Fruit fly (Drosophila melanogaster): ENCODE results near the gene Pkc98E.

The Pkc98E gene

dm6 chr3R:29040526-29041195, 1.7 kb downstream of the Pkc98E start (continued):
- no peak for TF ChIP-seq eyg (GFP tag; optimal IDR thresholded peaks at IDR 0.05)
- TF ChIP-seq wor (GFP tag; IDR thresholded peaks at IDR 0.05) = 0 out of 2 replicates have a peak, but pooled peaks have one; percentile 21
- no peak for TF ChIP-seq ro (GFP tag; IDR thresholded peaks at IDR 0.05)
- peak; percentile 74 for TF ChIP-seq tio (GFP tag; optimal IDR thresholded peaks at IDR 0.05)
- TF ChIP-seq jumu (GFP tag; optimal IDR thresholded peaks at IDR 0.05) = no peak
- TF ChIP-seq sc (optimal IDR thresholded peaks at IDR 0.05) = no peak
- peak; percentile 54 for TF ChIP-seq sc (GFP tag; optimal IDR thresholded peaks at IDR 0.05)
- TF ChIP-seq emc (GFP tag; optimal IDR thresholded peaks at IDR 0.05) = no peak
- no peak for TF ChIP-seq danr (GFP tag; IDR thresholded peaks at IDR 0.05)
- TF ChIP-seq prd (optimal IDR thresholded peaks at IDR 0.05) = no peak
- TF ChIP-seq prd (GFP tag; IDR thresholded peaks at IDR 0.05) = peak; percentile 42; the same call in 1 of the 3 replicates
- TF ChIP-seq dmrt99B (tag; optimal IDR thresholded peaks at IDR 0.05) = no peak
- peak; percentile 20 for TF ChIP-seq Chrac-16 (GFP tag; optimal IDR thresholded peaks at IDR 0.05)
- no peak for TF ChIP-seq Deaf1 (tag; optimal IDR thresholded peaks at IDR 0.05)
- TF ChIP-seq luna (GFP tag; optimal IDR thresholded peaks at IDR 0.05) = no peak
- no peak for TF ChIP-seq CG30020 (tag; optimal IDR thresholded peaks at IDR 0.05)
- no peak for TF ChIP-seq insv (GFP tag; optimal IDR thresholded peaks at IDR 0.05)
- TF ChIP-seq Stat92E (GFP tag; optimal IDR thresholded peaks at IDR 0.05) = no peak
- TF ChIP-seq Fer1 (GFP tag; optimal IDR thresholded peaks at IDR 0.05) = peak; percentile 76
- TF ChIP-seq CG14014 (GFP tag; IDR thresholded peaks at IDR 0.05) = peak; percentile 28; the same call in 1 of the 2 replicates
- TF ChIP-seq Lpt (GFP tag; optimal IDR thresholded peaks at IDR 0.05) = no peak
- TF ChIP-seq schlank (tag; optimal IDR thresholded peaks at IDR 0.05) = no peak
- no peak for TF ChIP-seq CG3065 (GFP tag; optimal IDR thresholded peaks at IDR 0.05)
- TF ChIP-seq Xrp1 (GFP tag; IDR thresholded peaks at IDR 0.05) = peak; percentile 48; the same call in 1 of the 2 replicates
- TF ChIP-seq CG10543 (GFP tag; optimal IDR thresholded peaks at IDR 0.05) = no peak
- TF ChIP-seq CG17612 (GFP tag; IDR thresholded peaks at IDR 0.05) = no peak
- TF ChIP-seq gfzf (GFP tag; optimal IDR thresholded peaks at IDR 0.05) = no peak
- no peak for TF ChIP-seq HmgD (GFP tag; optimal IDR thresholded peaks at IDR 0.05)
- TF ChIP-seq peb (GFP tag; IDR thresholded peaks at IDR 0.05) = no peak
- TF ChIP-seq Ssrp (tag; optimal IDR thresholded peaks at IDR 0.05) = peak; percentile 56
- TF ChIP-seq her (GFP tag; optimal IDR thresholded peaks at IDR 0.05) = peak; percentile 28
- no peak for TF ChIP-seq zfh2 (GFP tag; optimal IDR thresholded peaks at IDR 0.05)
- no peak for TF ChIP-seq CG11456 (GFP tag; IDR thresholded peaks at IDR 0.05)
- TF ChIP-seq jigr1 (GFP tag; IDR thresholded peaks at IDR 0.05) = no peak
- no peak for TF ChIP-seq otp (GFP tag; IDR thresholded peaks at IDR 0.05)
- TF ChIP-seq Drgx (GFP tag; IDR thresholded peaks at IDR 0.05) = peak; percentile 48; the same call in 1 of the 2 replicates
- TF ChIP-seq br (optimal IDR thresholded peaks at IDR 0.05) = no peak
- peak; percentile 43 for TF ChIP-seq tin (GFP tag; optimal IDR thresholded peaks at IDR 0.05)
- peak in 1 of 2 experiments; percentile 72 for TF ChIP-seq dpn (GFP tag; optimal IDR thresholded peaks at IDR 0.05)
- TF ChIP-seq Tbp (GFP tag; optimal IDR thresholded peaks at IDR 0.05) = no peak
- TF ChIP-seq cato (GFP tag; optimal IDR thresholded peaks at IDR 0.05; ENCODE audit: borderline replicate concordance) = peak; percentile 25
- no peak for TF ChIP-seq sr (GFP tag; IDR thresholded peaks at IDR 0.05)
- no peak for TF ChIP-seq CG2202 (tag; optimal IDR thresholded peaks at IDR 0.05)
- TF ChIP-seq CG8765 (GFP tag; IDR thresholded peaks at IDR 0.05) = no peak
- TF ChIP-seq Jarid2 (GFP tag; optimal IDR thresholded peaks at IDR 0.05) = no peak
- TF ChIP-seq HmgZ (tag; optimal IDR thresholded peaks at IDR 0.05) = peak; percentile 71
- peak; percentile 66 for TF ChIP-seq CG6689 (GFP tag; IDR thresholded peaks at IDR 0.05)
- peak; percentile 41; the same call in 1 of the 2 replicates for TF ChIP-seq CG3847 (GFP tag; IDR thresholded peaks at IDR 0.05)
- TF ChIP-seq nerfin-2 (GFP tag; IDR thresholded peaks at IDR 0.05; ENCODE audit: partially characterized antibody) = no peak
- TF ChIP-seq CHES-1-like (GFP tag; optimal IDR thresholded peaks at IDR 0.05) = no peak
- TF ChIP-seq Scr (GFP tag; IDR thresholded peaks at IDR 0.05; ENCODE audit: partially characterized antibody) = no peak
- no peak for TF ChIP-seq Blimp-1 (GFP tag; optimal IDR thresholded peaks at IDR 0.05)
